Fruit fly (Drosophila melanogaster): ENCODE measurements around the gene usp.

DNA sequence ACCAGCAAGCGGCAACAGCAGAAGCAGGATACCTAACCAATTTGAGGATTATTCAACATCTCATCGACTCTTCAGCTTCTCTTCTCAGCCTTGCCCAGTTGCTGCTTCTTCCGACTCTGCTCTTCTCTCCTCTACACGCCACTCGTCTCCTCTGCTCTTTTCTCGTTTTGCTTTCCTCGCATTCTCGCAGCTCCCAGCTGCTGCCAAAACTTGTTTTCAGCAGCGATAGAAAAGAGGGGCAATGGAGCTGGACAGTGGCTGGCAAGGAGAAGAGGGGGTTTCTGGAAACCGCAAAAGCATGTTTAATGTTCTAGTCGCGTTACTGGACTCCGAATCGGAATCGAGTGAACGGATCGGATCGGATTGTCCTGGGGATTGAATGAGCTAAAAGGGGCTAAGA is 28.7 kb downstream of the usp start:
- TF ChIP-seq OdsH (GFP tag; optimal IDR thresholded peaks at IDR 0.05) = no peak
- TF ChIP-seq CG8119 (GFP tag; IDR thresholded peaks at IDR 0.05) = 0 out of 3 replicates have a peak, but pooled peaks have one; percentile 1
- TF ChIP-seq svp (GFP tag) = no peak
- no peak for TF ChIP-seq CG32006 (GFP tag; optimal IDR thresholded peaks at IDR 0.05)
